2 fruit fly cellular contexts compared by ENCODE assay signal in the genomic region with DNA sequence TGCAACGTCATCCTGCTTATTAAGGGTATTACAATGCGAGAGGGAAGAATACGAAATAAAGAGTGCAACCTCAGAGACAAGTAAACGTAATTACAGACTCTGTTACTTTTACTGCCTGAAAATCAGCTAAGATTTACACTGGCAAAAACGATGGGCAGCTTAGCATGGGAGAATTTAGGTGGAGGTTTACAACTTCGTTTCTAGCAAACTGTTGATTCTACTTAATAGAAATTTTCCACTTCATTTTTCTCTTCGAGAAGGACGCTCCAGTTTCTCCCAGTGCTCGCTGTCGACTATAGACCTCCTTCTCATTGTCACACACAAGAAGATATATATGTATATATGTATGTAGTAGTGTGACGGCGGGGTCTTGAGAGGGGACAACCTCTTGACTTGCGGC.
TF ChIP-seq lines count a peak whose summit lies in the region.

No protein-coding gene starts in this region.

TF ChIP-seq in whole organism, embryonic, 481 proteins besides CTCF, POLR2A, EP300 and RAD21 (continued from another document and continues in another):
- TF ChIP-seq NFAT (GFP tag; IDR thresholded peaks at IDR 0.05; lab: Robert Waterston, UW) (no peak), fu2 (GFP tag; optimal IDR thresholded peaks at IDR 0.05; lab: Kevin White, UChicago) (no peak), Poxn (GFP tag; IDR thresholded peaks at IDR 0.05; lab: Robert Waterston, UW) (no peak), CG34376 (GFP tag; optimal IDR thresholded peaks at IDR 0.05; lab: Kevin White, UChicago) (no peak), sisA (GFP tag; IDR thresholded peaks at IDR 0.05; lab: Robert Waterston, UW) (peak; percentile 76), bsh (GFP tag; optimal IDR thresholded peaks at IDR 0.05; lab: Kevin White, UChicago) (peak; percentile 52 to 63), CG6272 (GFP tag; IDR thresholded peaks at IDR 0.05; lab: Robert Waterston, UW) (no peak), Stat92E (GFP tag; optimal IDR thresholded peaks at IDR 0.05; lab: Kevin White, UChicago) (no peak), zf30C (GFP tag; optimal IDR thresholded peaks at IDR 0.05; lab: Kevin White, UChicago) (no peak), CG2120 (GFP tag; optimal IDR thresholded peaks at IDR 0.05; lab: Kevin White, UChicago) (peak; percentile 4), Jarid2 (GFP tag; optimal IDR thresholded peaks at IDR 0.05; lab: Kevin White, UChicago) (no peak), CG12391 (tag; optimal IDR thresholded peaks at IDR 0.05; lab: Kevin White, UChicago) (peak; percentile 35), CG14014 (GFP tag; IDR thresholded peaks at IDR 0.05; lab: Robert Waterston, UW) (peak; percentile 46; the same call in 1 of the 2 replicates), sim (GFP tag; IDR thresholded peaks at IDR 0.05; lab: Robert Waterston, UW) (0 out of 2 replicates have a peak, but pooled peaks have one; percentile 12), CG12219 (GFP tag; optimal IDR thresholded peaks at IDR 0.05; lab: Kevin White, UChicago) (no peak), CG14710 (tag; optimal IDR thresholded peaks at IDR 0.05; lab: Kevin White, UChicago) (peak; percentile 3), CG15479 (GFP tag; optimal IDR thresholded peaks at IDR 0.05; lab: Kevin White, UChicago) (no peak), C15 (GFP tag; IDR thresholded peaks at IDR 0.05; lab: Robert Waterston, UW) (0 out of 3 replicates have a peak, but pooled peaks have one; percentile 29), al (GFP tag; IDR thresholded peaks at IDR 0.05; lab: Robert Waterston, UW) (0 out of 2 replicates have a peak, but pooled peaks have one; percentile 36), ems (GFP tag; optimal IDR thresholded peaks at IDR 0.05; lab: Kevin White, UChicago) (peak; percentile 30), nmo (GFP tag; optimal IDR thresholded peaks at IDR 0.05; lab: Kevin White, UChicago) (peak; percentile 33), dmrt99B (tag; optimal IDR thresholded peaks at IDR 0.05; lab: Kevin White, UChicago) (peak; percentile 60), Doc3 (GFP tag; IDR thresholded peaks at IDR 0.05; lab: Robert Waterston, UW; ENCODE audit: partially characterized antibody) (no peak), Bteb2 (GFP tag; optimal IDR thresholded peaks at IDR 0.05; lab: Kevin White, UChicago) (no peak), CG15269 (tag; optimal IDR thresholded peaks at IDR 0.05; lab: Kevin White, UChicago) (peak; percentile 45), CG4730 (GFP tag; IDR thresholded peaks at IDR 0.05; lab: Robert Waterston, UW) (peak; percentile 46; the same call in 1 of the 2 replicates), CG9437 (GFP tag; optimal IDR thresholded peaks at IDR 0.05; lab: Kevin White, UChicago) (no peak), luna (GFP tag; optimal IDR thresholded peaks at IDR 0.05; lab: Kevin White, UChicago) (no peak), H15 (GFP tag; IDR thresholded peaks at IDR 0.05; lab: Robert Waterston, UW) (no peak), Dbx (GFP tag; IDR thresholded peaks at IDR 0.05; lab: Robert Waterston, UW) (no peak), lmd (GFP tag; IDR thresholded peaks at IDR 0.05; lab: Robert Waterston, UW) (peak; percentile 55), ftz-f1 (GFP tag; optimal IDR thresholded peaks at IDR 0.05; lab: Kevin White, UChicago) (no peak), Fer3 (tag; optimal IDR thresholded peaks at IDR 0.05; lab: Kevin White, UChicago) (no peak), yki (optimal IDR thresholded peaks at IDR 0.05; lab: Kevin White, UChicago) (no peak), CG15073 (GFP tag; optimal IDR thresholded peaks at IDR 0.05; lab: Kevin White, UChicago) (no peak), CG8281 (tag; optimal IDR thresholded peaks at IDR 0.05; lab: Kevin White, UChicago) (no peak), Med (GFP tag; lab: Kevin White, UChicago) (peak; percentile 91), CG13287 (GFP tag; IDR thresholded peaks at IDR 0.05; lab: Robert Waterston, UW; ENCODE audit: partially characterized antibody) (no peak), gfzf (GFP tag; optimal IDR thresholded peaks at IDR 0.05; lab: Kevin White, UChicago) (no peak), Camta (GFP tag; optimal IDR thresholded peaks at IDR 0.05; lab: Kevin White, UChicago) (no peak), BEAF-32 (GFP tag; optimal IDR thresholded peaks at IDR 0.05; lab: Kevin White, UChicago) (no peak), crp (GFP tag; optimal IDR thresholded peaks at IDR 0.05; lab: Kevin White, UChicago) (no peak), E2f2 (GFP tag; IDR thresholded peaks at IDR 0.05; lab: Robert Waterston, UW) (0 out of 2 replicates have a peak, but pooled peaks have one; percentile 9), PHDP (tag; optimal IDR thresholded peaks at IDR 0.05; lab: Kevin White, UChicago) (peak; percentile 1), CG11085 (GFP tag; IDR thresholded peaks at IDR 0.05; lab: Robert Waterston, UW) (no peak), Nf-YC (tag; optimal IDR thresholded peaks at IDR 0.05; lab: Kevin White, UChicago) (no peak), slp2 (GFP tag; optimal IDR thresholded peaks at IDR 0.05; lab: Kevin White, UChicago) (peak; percentile 45), repo (GFP tag; optimal IDR thresholded peaks at IDR 0.05; lab: Kevin White, UChicago) (no peak), unpg (GFP tag; optimal IDR thresholded peaks at IDR 0.05; lab: Kevin White, UChicago) (peak; percentile 52), danr (GFP tag; IDR thresholded peaks at IDR 0.05; lab: Robert Waterston, UW) (no peak), Bdp1 (GFP tag; optimal IDR thresholded peaks at IDR 0.05; lab: Kevin White, UChicago) (no peak), Ssrp (tag; optimal IDR thresholded peaks at IDR 0.05; lab: Kevin White, UChicago) (peak; percentile 11), ci (GFP tag; IDR thresholded peaks at IDR 0.05; lab: Robert Waterston, UW) (peak; percentile 66), CG11504 (tag; optimal IDR thresholded peaks at IDR 0.05; lab: Kevin White, UChicago) (peak; percentile 41), NC2β (GFP tag; optimal IDR thresholded peaks at IDR 0.05; lab: Kevin White, UChicago) (no peak), CG17802 (tag; optimal IDR thresholded peaks at IDR 0.05; lab: Kevin White, UChicago) (no peak), tll (GFP tag; optimal IDR thresholded peaks at IDR 0.05; lab: Kevin White, UChicago) (no peak), CG31441 (GFP tag; IDR thresholded peaks at IDR 0.05; lab: Robert Waterston, UW) (peak; percentile 50; the same call in 1 of the 2 replicates), z (GFP tag; IDR thresholded peaks at IDR 0.05; lab: Robert Waterston, UW) (no peak), CG10654 (GFP tag; optimal IDR thresholded peaks at IDR 0.05; lab: Kevin White, UChicago) (no peak), CG6683 (GFP tag; optimal IDR thresholded peaks at IDR 0.05; lab: Kevin White, UChicago) (no peak), dmrt11E (tag; optimal IDR thresholded peaks at IDR 0.05; lab: Kevin White, UChicago) (peak; percentile 48), az2 (GFP tag; optimal IDR thresholded peaks at IDR 0.05; lab: Kevin White, UChicago) (peak; percentile 46), gem (tag; optimal IDR thresholded peaks at IDR 0.05; lab: Kevin White, UChicago) (peak; percentile 64), CG17359 (tag; optimal IDR thresholded peaks at IDR 0.05; lab: Kevin White, UChicago) (peak; percentile 11)

TF ChIP-seq in whole organism, prepupa, 60 proteins besides CTCF, POLR2A, EP300 and RAD21 (continued from another document):
- TF ChIP-seq Eip93F (GFP tag; optimal IDR thresholded peaks at IDR 0.05; lab: Kevin White, UChicago) (no peak), Hr4 (GFP tag; optimal IDR thresholded peaks at IDR 0.05; lab: Kevin White, UChicago) (peak; percentile 45), dac (GFP tag; optimal IDR thresholded peaks at IDR 0.05; lab: Kevin White, UChicago) (peak; percentile 47), Ets96B (tag; optimal IDR thresholded peaks at IDR 0.05; lab: Kevin White, UChicago) (peak; percentile 71), CG8319 (GFP tag; optimal IDR thresholded peaks at IDR 0.05; lab: Kevin White, UChicago) (peak; percentile 57), CG34406 (GFP tag; optimal IDR thresholded peaks at IDR 0.05; lab: Kevin White, UChicago) (peak; percentile 76), Met (GFP tag; optimal IDR thresholded peaks at IDR 0.05; lab: Kevin White, UChicago) (peak; percentile 61), Eip78C (GFP tag; lab: Kevin White, UChicago) (peak; percentile 90), achi (GFP tag; optimal IDR thresholded peaks at IDR 0.05; lab: Kevin White, UChicago) (peak; percentile 79), Hr39 (GFP tag; optimal IDR thresholded peaks at IDR 0.05; lab: Kevin White, UChicago) (peak; percentile 72), salr (GFP tag; optimal IDR thresholded peaks at IDR 0.05; lab: Kevin White, UChicago) (peak; percentile 65 to 80), CG16779 (tag; optimal IDR thresholded peaks at IDR 0.05; lab: Kevin White, UChicago) (no peak), Sox15 (GFP tag; optimal IDR thresholded peaks at IDR 0.05; lab: Kevin White, UChicago) (peak; percentile 75), OdsH (GFP tag; optimal IDR thresholded peaks at IDR 0.05; lab: Kevin White, UChicago) (peak; percentile 85), topi (GFP tag; optimal IDR thresholded peaks at IDR 0.05; lab: Kevin White, UChicago) (peak; percentile 35), Gug (GFP tag; IDR thresholded peaks at IDR 0.05; lab: Robert Waterston, UW) (peak; percentile 70), fd59A (GFP tag; optimal IDR thresholded peaks at IDR 0.05; lab: Kevin White, UChicago) (peak; percentile 83), Lpt (GFP tag; optimal IDR thresholded peaks at IDR 0.05; lab: Kevin White, UChicago) (peak; percentile 67), CG11762 (GFP tag; optimal IDR thresholded peaks at IDR 0.05; lab: Kevin White, UChicago; ENCODE audit: insufficient read depth) (peak; percentile 27), net (GFP tag; optimal IDR thresholded peaks at IDR 0.05; lab: Kevin White, UChicago) (peak; percentile 67), CG6792 (GFP tag; optimal IDR thresholded peaks at IDR 0.05; lab: Kevin White, UChicago) (peak; percentile 82), ss (GFP tag; optimal IDR thresholded peaks at IDR 0.05; lab: Kevin White, UChicago) (peak; percentile 72 to 81), CG6276 (GFP tag; optimal IDR thresholded peaks at IDR 0.05; lab: Kevin White, UChicago) (peak; percentile 24), acj6 (GFP tag; optimal IDR thresholded peaks at IDR 0.05; lab: Kevin White, UChicago) (peak; percentile 84), dsx (GFP tag; optimal IDR thresholded peaks at IDR 0.05; lab: Kevin White, UChicago; ENCODE audit: poor library complexity, severe bottlenecking) (peak; percentile 63), CG1621 (tag; optimal IDR thresholded peaks at IDR 0.05; lab: Kevin White, UChicago) (peak; percentile 83), pdm3 (GFP tag; optimal IDR thresholded peaks at IDR 0.05; lab: Kevin White, UChicago) (peak; percentile 84), CG9139 (GFP tag; optimal IDR thresholded peaks at IDR 0.05; lab: Kevin White, UChicago) (peak; percentile 46), CG8632 (GFP tag; optimal IDR thresholded peaks at IDR 0.05; lab: Kevin White, UChicago) (peak; percentile 70), CG31627 (GFP tag; optimal IDR thresholded peaks at IDR 0.05; lab: Kevin White, UChicago) (peak; percentile 66), eg (GFP tag; IDR thresholded peaks at IDR 0.05; lab: Robert Waterston, UW) (peak; percentile 81), Ets21C (GFP tag; optimal IDR thresholded peaks at IDR 0.05; lab: Kevin White, UChicago) (peak; percentile 44), svp (GFP tag; lab: Kevin White, UChicago) (peak; percentile 6), Blimp-1 (GFP tag; optimal IDR thresholded peaks at IDR 0.05; lab: Kevin White, UChicago) (no peak), vri (GFP tag; optimal IDR thresholded peaks at IDR 0.05; lab: Kevin White, UChicago) (no peak), CG6854 (GFP tag; optimal IDR thresholded peaks at IDR 0.05; lab: Kevin White, UChicago) (no peak), CG3032 (tag; optimal IDR thresholded peaks at IDR 0.05; lab: Kevin White, UChicago) (peak; percentile 90), cyc (GFP tag; optimal IDR thresholded peaks at IDR 0.05; lab: Kevin White, UChicago) (peak; percentile 28)
